Worm (Caenorhabditis elegans) whole organism, L2 larva: ENCODE results near the gene brp-1.

ENCODE experiments used
- ceh-16 ChIP-seq: fragments of 150-350 bp; optimal IDR thresholded peaks from 2 replicates; lab custom pipeline; 2014; ENCODE audit warnings: missing biosample characterization, missing genetic modification characterization
- lin-11 ChIP-seq: fragments of 150-350 bp; sonication (generic microtip); optimal IDR thresholded peaks from 2 replicates; lab custom pipeline; 2014; ENCODE audit warnings: missing biosample characterization, missing genetic modification characterization, inconsistent platforms, mixed read lengths
- nhr-23 ChIP-seq: fragments of 150-350 bp; optimal IDR thresholded peaks from 2 replicates; lab custom pipeline; 2014; ENCODE audit warnings: missing biosample characterization, missing genetic modification reagents, missing genetic modification characterization
- unc-55 ChIP-seq: fragments of 150-350 bp; sonication (generic microtip); optimal IDR thresholded peaks from 3 replicates; lab custom pipeline; 2014; ENCODE audit warnings: missing biosample characterization, missing genetic modification reagents, missing genetic modification characterization

DNA sequence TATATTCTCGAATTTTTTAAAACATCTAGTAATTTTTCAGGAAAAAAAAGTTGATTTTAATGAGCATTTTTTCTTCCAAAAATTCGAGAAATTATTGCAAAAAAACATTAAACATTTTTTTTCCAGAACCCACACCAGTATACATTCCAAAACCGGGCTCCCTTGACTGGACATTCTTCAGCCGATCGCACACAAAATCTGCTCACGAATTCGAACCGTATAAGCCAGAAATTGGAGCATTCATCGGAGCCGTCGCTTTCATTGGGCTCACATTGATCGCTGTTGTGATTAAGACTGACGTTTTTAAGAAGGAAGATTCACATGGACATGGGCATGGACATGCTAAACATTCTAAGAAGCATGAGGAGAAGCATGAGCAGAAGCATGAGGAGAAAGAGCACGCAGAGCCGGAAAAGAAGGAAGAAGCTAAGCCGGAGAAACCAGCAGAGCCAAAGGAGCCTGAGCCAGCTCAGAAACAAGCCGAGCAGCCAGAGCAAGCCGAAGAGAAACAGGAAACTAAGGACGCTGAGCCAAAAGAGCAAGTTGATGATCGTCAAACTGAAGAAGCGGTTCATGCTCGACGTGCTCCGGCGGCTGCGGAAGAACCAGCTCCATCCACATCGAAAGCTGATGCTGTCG is 28.6 kb upstream of the brp-1 start:
- TF ChIP-seq unc-55 (GFP tag; lab: Kevin White, UChicago) (no peak), lin-11 (tag; lab: Kevin White, UChicago) (no peak), nhr-23 (no peak), ceh-16 (tag; lab: Kevin White, UChicago) (no peak)
